Worm (Caenorhabditis elegans) whole organism, L1 larva: ENCODE data around the gene msp-38.

Experiments used
- lin-13 ChIP-seq: fragments of 150-350 bp; optimal IDR thresholded peaks from 2 replicates; lab custom pipeline; 2014; ENCODE audit warnings: missing biosample characterization, missing genetic modification reagents, missing genetic modification characterization
- mef-2 ChIP-seq: fragments of 150-350 bp; optimal IDR thresholded peaks from 2 replicates; lab custom pipeline; 2014; ENCODE audit warnings: missing biosample characterization, missing genetic modification characterization
- nhr-28 ChIP-seq: fragments of 150-350 bp; optimal IDR thresholded peaks from 2 replicates; lab custom pipeline; 2014; ENCODE audit warnings: missing biosample characterization, missing genetic modification characterization
- pqm-1 ChIP-seq: sonication (generic microtip); optimal IDR thresholded peaks from 3 replicates; lab custom pipeline; 2017; ENCODE audit warnings: missing biosample characterization, missing genetic modification characterization

DNA sequence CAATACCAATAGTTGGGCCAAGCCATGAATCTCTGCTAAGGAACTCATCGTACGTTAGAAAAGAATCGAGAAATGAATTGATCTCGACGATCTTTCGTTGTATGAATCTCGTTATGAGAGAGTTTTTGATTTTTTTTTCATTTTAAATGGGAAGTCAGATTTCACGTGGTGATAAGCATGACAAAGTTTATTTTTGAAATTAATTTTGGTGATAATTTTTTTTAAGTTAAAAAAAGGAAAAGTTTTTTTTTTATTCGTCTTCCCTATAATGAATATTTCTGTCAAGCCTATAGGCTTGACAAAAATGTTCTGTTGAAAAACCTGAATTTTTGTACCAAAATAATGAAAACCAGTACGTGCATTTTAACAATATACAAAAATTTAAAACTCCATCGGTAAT, 7.7 kb downstream of the msp-38 start, which contains the start of gene K08F4.5:
- no peak for TF ChIP-seq mef-2 (tag; lab: Kevin White, UChicago)
- TF ChIP-seq lin-13: no peak
- no peak for TF ChIP-seq nhr-28 (tag; lab: Kevin White, UChicago)
- no peak for TF ChIP-seq pqm-1 (tag; lab: Kevin White, UChicago)
